Worm (Caenorhabditis elegans) whole organism, L1 larva: ENCODE data around the gene irg-6.

Source experiments
- dsc-1 ChIP-seq: sonication (generic microtip); optimal IDR thresholded peaks from 2 replicates; lab custom pipeline; 2016; ENCODE audit warnings: mild to moderate bottlenecking, missing genetic modification characterization, missing compliant biosample characterization
- mep-1 ChIP-seq: fragments of 150-350 bp; optimal IDR thresholded peaks from 2 replicates; lab custom pipeline; 2014; ENCODE audit warnings: missing biosample characterization, missing genetic modification characterization
- snpc-4 ChIP-seq: fragments of 150-350 bp; optimal IDR thresholded peaks from 2 replicates; lab custom pipeline; 2014; ENCODE audit warnings: missing biosample characterization, missing genetic modification characterization
- snu-23 ChIP-seq: sonication (generic microtip); optimal IDR thresholded peaks from 2 replicates; lab custom pipeline; 2016; ENCODE audit warnings: missing genetic modification characterization, missing compliant biosample characterization

ce11 chrIV:12896371-12896882, 18.3 kb downstream of the irg-6 start, which contains the start of gene K08D8.7:
- TF ChIP-seq dsc-1 (tag; lab: Kevin White, UChicago) (no peak), mep-1 (tag; lab: Kevin White, UChicago) (no peak), snu-23 (no peak), snpc-4 (no peak)
